Fruit fly (Drosophila melanogaster): ENCODE data around the gene ey.
A peak's percentile ranks its signal among the peaks of the same experiment; 100 is the strongest.

ey gene

DNA sequence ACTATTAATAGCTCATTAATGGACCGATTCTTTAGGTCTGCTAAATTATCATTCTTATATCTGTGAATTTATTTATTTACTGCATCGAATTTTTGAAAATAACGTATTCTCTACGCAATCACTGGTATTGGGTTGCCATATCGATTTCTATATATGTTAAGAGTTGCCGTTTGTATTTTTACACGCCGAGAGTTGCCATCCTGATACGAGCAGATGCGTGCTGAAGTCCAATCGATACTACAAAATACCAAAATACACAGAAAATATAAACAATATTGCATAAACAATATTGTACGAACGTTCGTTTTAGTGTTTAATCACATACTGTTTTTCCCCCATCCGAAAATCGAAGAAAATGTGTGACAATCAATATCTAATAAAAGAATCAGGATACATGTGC is at the start of gene ey (continued):
- TF ChIP-seq CG17802 (tag; optimal IDR thresholded peaks at IDR 0.05) (no peak), CG30403 (GFP tag; optimal IDR thresholded peaks at IDR 0.05) (peak; percentile 9), wek (GFP tag; optimal IDR thresholded peaks at IDR 0.05) (no peak), CG11085 (GFP tag; IDR thresholded peaks at IDR 0.05) (no peak), CG11560 (tag; IDR thresholded peaks at IDR 0.05) (no peak), CG13296 (GFP tag; optimal IDR thresholded peaks at IDR 0.05) (peak; percentile 13), CG7987 (GFP tag; optimal IDR thresholded peaks at IDR 0.05) (no peak), CG4282 (GFP tag; optimal IDR thresholded peaks at IDR 0.05) (no peak), CG13775 (GFP tag; optimal IDR thresholded peaks at IDR 0.05) (no peak), p53 (GFP tag; optimal IDR thresholded peaks at IDR 0.05) (no peak), Blimp-1 (GFP tag; optimal IDR thresholded peaks at IDR 0.05) (no peak), Sin3A (optimal IDR thresholded peaks at IDR 0.05) (no peak), gsb (GFP tag; IDR thresholded peaks at IDR 0.05) (no peak), CG12769 (tag; optimal IDR thresholded peaks at IDR 0.05) (peak; percentile 33), HmgD (GFP tag; optimal IDR thresholded peaks at IDR 0.05) (no peak), D (optimal IDR thresholded peaks at IDR 0.05) (no peak), D (GFP tag; optimal IDR thresholded peaks at IDR 0.05) (no peak), ap (GFP tag; IDR thresholded peaks at IDR 0.05) (no peak), sim (GFP tag; IDR thresholded peaks at IDR 0.05) (no peak), CG1529 (GFP tag; optimal IDR thresholded peaks at IDR 0.05) (no peak), CG15073 (GFP tag; optimal IDR thresholded peaks at IDR 0.05) (no peak), Tbp (GFP tag; optimal IDR thresholded peaks at IDR 0.05) (no peak), eyg (GFP tag; optimal IDR thresholded peaks at IDR 0.05) (no peak), CG10321 (GFP tag; IDR thresholded peaks at IDR 0.05) (no peak), Oli (tag; optimal IDR thresholded peaks at IDR 0.05) (no peak), CG13424 (tag; optimal IDR thresholded peaks at IDR 0.05) (no peak), nerfin-2 (GFP tag; IDR thresholded peaks at IDR 0.05; ENCODE audit: partially characterized antibody) (no peak), Lpt (GFP tag; optimal IDR thresholded peaks at IDR 0.05) (no peak), gt (GFP tag; IDR thresholded peaks at IDR 0.05) (no peak), Scr (GFP tag; IDR thresholded peaks at IDR 0.05; ENCODE audit: partially characterized antibody) (peak; percentile 4; the same call in 1 of the 2 replicates), ara (GFP tag; IDR thresholded peaks at IDR 0.05) (no peak), Atf6 (GFP tag; IDR thresholded peaks at IDR 0.05) (no peak), NC2β (GFP tag; optimal IDR thresholded peaks at IDR 0.05) (peak; percentile 20), CG8388 (GFP tag; optimal IDR thresholded peaks at IDR 0.05) (no peak), CG4707 (GFP tag; optimal IDR thresholded peaks at IDR 0.05) (no peak), phol (tag; optimal IDR thresholded peaks at IDR 0.05) (peak; percentile 15), Sox102F (GFP tag; optimal IDR thresholded peaks at IDR 0.05) (no peak), kah (GFP tag; optimal IDR thresholded peaks at IDR 0.05) (no peak), Ada2b (GFP tag; IDR thresholded peaks at IDR 0.05) (no peak), CG10431 (GFP tag; optimal IDR thresholded peaks at IDR 0.05) (no peak), Vsx1 (GFP tag; optimal IDR thresholded peaks at IDR 0.05) (no peak), Ptx1 (GFP tag; IDR thresholded peaks at IDR 0.05) (no peak), fd102C (GFP tag; optimal IDR thresholded peaks at IDR 0.05) (no peak), shn (GFP tag; optimal IDR thresholded peaks at IDR 0.05) (no peak), CG7928 (GFP tag; optimal IDR thresholded peaks at IDR 0.05) (no peak), CG18619 (GFP tag; optimal IDR thresholded peaks at IDR 0.05) (no peak), CG11247 (GFP tag; IDR thresholded peaks at IDR 0.05) (no peak), Ssrp (tag; optimal IDR thresholded peaks at IDR 0.05) (no peak), rib (GFP tag; IDR thresholded peaks at IDR 0.05) (no peak), wor (GFP tag; IDR thresholded peaks at IDR 0.05) (no peak), Fer3 (tag; optimal IDR thresholded peaks at IDR 0.05) (peak; percentile 17), Adf1 (GFP tag; IDR thresholded peaks at IDR 0.05) (no peak; the same call in 1 of the 2 replicates), HHEX (GFP tag; optimal IDR thresholded peaks at IDR 0.05) (no peak)
